Fruit fly (Drosophila melanogaster) Kc167 (cell line): ENCODE data around the gene Setx.

Source experiments
- Myc ChIP-seq: fragments of >200 bp; optimal IDR thresholded peaks from 2 replicates; lab custom pipeline; 2017; ENCODE audit warnings: missing external identifiers
- ttk ChIP-seq: sonication (Bioruptor generic); optimal IDR thresholded peaks from 2 replicates; lab custom pipeline; 2017; ENCODE audit warnings: missing external identifiers

DNA sequence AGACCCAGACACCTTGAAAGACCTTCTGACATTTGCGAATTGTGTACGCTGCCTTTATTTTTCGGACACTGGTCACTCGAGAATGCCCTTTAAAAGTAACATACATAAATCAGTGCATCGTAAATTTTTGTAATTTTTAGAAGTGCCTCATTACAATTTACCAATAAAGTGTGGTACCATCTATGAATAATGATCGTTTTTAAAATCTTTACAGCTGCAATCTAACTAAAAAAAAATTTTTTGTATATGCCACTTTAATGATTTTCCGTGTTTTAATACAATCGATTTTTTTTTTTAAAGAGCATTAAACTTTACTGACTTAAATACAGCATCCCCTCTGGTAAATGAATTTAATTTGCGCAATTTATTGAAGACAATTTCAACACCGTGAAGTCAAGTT, 19.8 kb upstream of the Setx start:
- TF ChIP-seq ttk (lab: Kevin White, UChicago) (no peak), Myc (lab: Kevin White, UChicago) (no peak)
